Worm (Caenorhabditis elegans) whole organism, L4 larva: ENCODE measurements around the gene Y22D7AR.3.

Experiments
- D1046.2 ChIP-seq: fragments of 200-800 bp; sonication (Bioruptor generic); IDR thresholded peaks from 2 replicates; pipeline ENCODE4 v1.3.6; 2022; ENCODE audit warnings: missing genetic modification characterization, missing compliant biosample characterization
- F26F4.8 ChIP-seq: fragments of 200-800 bp; sonication (Bioruptor generic); conservative IDR thresholded peaks from 2 replicates; pipeline ENCODE4 v1.3.6; 2022; ENCODE audit warnings: missing genetic modification characterization, missing compliant biosample characterization
- F44E2.7 ChIP-seq: fragments of 200-800 bp; sonication (Bioruptor generic); IDR thresholded peaks from 2 replicates; pipeline ENCODE4 v2.1.2; 2022; ENCODE audit warnings: missing genetic modification characterization, missing compliant biosample characterization
- T26A8.4 ChIP-seq: fragments of 200-800 bp; sonication (Bioruptor generic); IDR thresholded peaks from 2 replicates; pipeline ENCODE4 v1.3.6; 2022; ENCODE audit warnings: missing genetic modification characterization, missing compliant biosample characterization
- Y105C5A.15 ChIP-seq: fragments of 200-800 bp; sonication (Bioruptor generic); IDR thresholded peaks from 2 replicates; pipeline ENCODE4 v1.3.6; 2022; ENCODE audit warnings: missing genetic modification characterization, missing compliant biosample characterization
- Y48G9A.11 ChIP-seq: fragments of 200-800 bp; sonication (Bioruptor generic); IDR thresholded peaks from 2 replicates; pipeline ENCODE4 v1.3.6; 2022; ENCODE audit warnings: missing genetic modification reagents, missing genetic modification characterization, missing compliant biosample characterization
- aha-1 ChIP-seq: fragments of 150-350 bp; peaks from one replicate; lab custom pipeline; 2014; ENCODE audit warnings: missing biosample characterization, missing genetic modification characterization
- ama-1 ChIP-seq: fragments of 150-350 bp; optimal IDR thresholded peaks from 2 replicates; lab custom pipeline; 2014; ENCODE audit warnings: inconsistent platforms, mixed read lengths
- arid-1 ChIP-seq: fragments of 200-800 bp; sonication (Bioruptor generic); conservative IDR thresholded peaks from 2 replicates; pipeline ENCODE4 v1.3.6; 2022; ENCODE audit warnings: missing genetic modification reagents, missing genetic modification characterization, missing compliant biosample characterization
- attf-4 ChIP-seq: sonication (generic microtip); optimal IDR thresholded peaks from 3 replicates; lab custom pipeline; 2017; ENCODE audit warnings: missing biosample characterization, missing genetic modification characterization
- ceh-44 ChIP-seq: fragments of 200-800 bp; sonication (Bioruptor generic); IDR thresholded peaks from 2 replicates; pipeline ENCODE4 v1.3.6; 2022; ENCODE audit warnings: missing genetic modification reagents, missing genetic modification characterization, missing compliant biosample characterization
- daf-16 ChIP-seq, 3 experiments: sonication (generic microtip); optimal IDR thresholded peaks; 2 replicates each; lab custom pipeline; 2016 to 2017; ENCODE audit warnings: missing genetic modification characterization in 3 of 3, missing genetic modification reagents in 3 of 3, mild to moderate bottlenecking in 2 of 3, missing compliant biosample characterization in 2 of 3, missing biosample characterization in 1 of 3, moderate library complexity in 1 of 3
- daf-8 ChIP-seq: fragments of 200-800 bp; sonication (Bioruptor generic); IDR thresholded peaks from 2 replicates; pipeline ENCODE4 v1.3.6; 2022; ENCODE audit warnings: missing genetic modification characterization, missing compliant biosample characterization
- dmd-6 ChIP-seq: fragments of 200-800 bp; sonication (Bioruptor generic); IDR thresholded peaks from 2 replicates; pipeline ENCODE4 v1.3.6; 2022; ENCODE audit warnings: missing genetic modification reagents, missing genetic modification characterization, missing compliant biosample characterization
- dmd-8 ChIP-seq: fragments of 200-800 bp; sonication (Bioruptor generic); IDR thresholded peaks from 2 replicates; pipeline ENCODE4 v1.3.6; 2022; ENCODE audit warnings: missing genetic modification characterization, missing compliant biosample characterization
- egl-43 ChIP-seq: fragments of 200-800 bp; sonication (Bioruptor generic); IDR thresholded peaks from 2 replicates; pipeline ENCODE4 v1.3.6; 2022; ENCODE audit warnings: missing genetic modification reagents, missing genetic modification characterization, missing compliant biosample characterization
- lim-7 ChIP-seq: fragments of 200-800 bp; sonication (Bioruptor generic); IDR thresholded peaks from 2 replicates; pipeline ENCODE4 v1.3.6; 2022; ENCODE audit warnings: missing genetic modification characterization, missing compliant biosample characterization
- lin-29 ChIP-seq: fragments of 200-800 bp; sonication (Bioruptor generic); IDR thresholded peaks from 2 replicates; pipeline ENCODE4 v1.3.6; 2022; ENCODE audit warnings: missing genetic modification reagents, missing genetic modification characterization, missing compliant biosample characterization
- lin-38 ChIP-seq: fragments of 200-800 bp; sonication (Bioruptor generic); IDR thresholded peaks from 2 replicates; pipeline ENCODE4 v1.3.6; 2022; ENCODE audit warnings: missing genetic modification reagents, missing genetic modification characterization, missing compliant biosample characterization
- lin-39 ChIP-seq: fragments of 150-350 bp; optimal IDR thresholded peaks from 2 replicates; lab custom pipeline; 2014; ENCODE audit warnings: missing biosample characterization, missing genetic modification reagents, missing genetic modification characterization
- madf-5 ChIP-seq, 2 experiments: fragments of 200-800 bp; sonication (Bioruptor generic); IDR thresholded peaks; 2 replicates each; pipeline ENCODE4 v1.3.6; 2022; ENCODE audit warnings: missing compliant biosample characterization in 2 of 2, missing genetic modification characterization in 2 of 2
- mxl-2 ChIP-seq: fragments of 200-800 bp; sonication (Bioruptor generic); conservative IDR thresholded peaks from 2 replicates; pipeline ENCODE4 v1.3.6; 2022; ENCODE audit warnings: missing genetic modification reagents, missing genetic modification characterization, missing compliant biosample characterization
- nhr-10 ChIP-seq: fragments of 150-350 bp; optimal IDR thresholded peaks from 2 replicates; lab custom pipeline; 2014; ENCODE audit warnings: missing biosample characterization, missing genetic modification characterization
- nhr-237 ChIP-seq: sonication (generic microtip); optimal IDR thresholded peaks from 2 replicates; lab custom pipeline; 2017; ENCODE audit warnings: missing biosample characterization, missing genetic modification characterization
- nhr-41 ChIP-seq: fragments of 200-800 bp; sonication (Bioruptor generic); IDR thresholded peaks from 2 replicates; pipeline ENCODE4 v1.3.6; 2022; ENCODE audit warnings: missing genetic modification reagents, missing genetic modification characterization, missing compliant biosample characterization
- nhr-76 ChIP-seq: fragments of 150-350 bp; optimal IDR thresholded peaks from 2 replicates; lab custom pipeline; 2014; ENCODE audit warnings: missing biosample characterization, missing genetic modification characterization
- pqm-1 ChIP-seq: sonication (generic microtip); optimal IDR thresholded peaks from 2 replicates; lab custom pipeline; 2017; ENCODE audit warnings: missing biosample characterization, missing genetic modification characterization
- saeg-2 ChIP-seq: fragments of 200-800 bp; sonication (Bioruptor generic); IDR thresholded peaks from 2 replicates; pipeline ENCODE4 v1.3.6; 2022; ENCODE audit warnings: missing genetic modification reagents, missing genetic modification characterization, missing compliant biosample characterization
- set-16 ChIP-seq: fragments of 200-800 bp; sonication (Bioruptor generic); IDR thresholded peaks from 2 replicates; pipeline ENCODE4 v1.3.6; 2022; ENCODE audit warnings: missing genetic modification reagents, missing genetic modification characterization, missing compliant biosample characterization
- snpc-1.2 ChIP-seq: fragments of 200-800 bp; sonication (Bioruptor generic); IDR thresholded peaks from 2 replicates; pipeline ENCODE4 v1.3.6; 2022; ENCODE audit warnings: missing genetic modification reagents, missing genetic modification characterization, missing compliant biosample characterization
- snpc-4 ChIP-seq: fragments of 150-350 bp; optimal IDR thresholded peaks from 2 replicates; lab custom pipeline; 2014; ENCODE audit warnings: missing biosample characterization, missing genetic modification characterization
- unc-62 ChIP-seq, 3 experiments: fragments of 150-350 bp in 1 of 3; sonication (generic microtip); optimal IDR thresholded peaks in 2 of 3; peaks in 1 of 3; 1 replicate in 1 of 3; 2 replicates in 2 of 3; lab custom pipeline; 2014 to 2017; ENCODE audit warnings: missing biosample characterization in 3 of 3, missing genetic modification characterization in 3 of 3, missing genetic modification reagents in 3 of 3, missing genotype in 1 of 3
- ztf-7 ChIP-seq: fragments of 150-350 bp; optimal IDR thresholded peaks from 2 replicates; lab custom pipeline; 2014; ENCODE audit warnings: missing biosample characterization, missing genetic modification characterization

Y22D7AR.3 gene

DNA sequence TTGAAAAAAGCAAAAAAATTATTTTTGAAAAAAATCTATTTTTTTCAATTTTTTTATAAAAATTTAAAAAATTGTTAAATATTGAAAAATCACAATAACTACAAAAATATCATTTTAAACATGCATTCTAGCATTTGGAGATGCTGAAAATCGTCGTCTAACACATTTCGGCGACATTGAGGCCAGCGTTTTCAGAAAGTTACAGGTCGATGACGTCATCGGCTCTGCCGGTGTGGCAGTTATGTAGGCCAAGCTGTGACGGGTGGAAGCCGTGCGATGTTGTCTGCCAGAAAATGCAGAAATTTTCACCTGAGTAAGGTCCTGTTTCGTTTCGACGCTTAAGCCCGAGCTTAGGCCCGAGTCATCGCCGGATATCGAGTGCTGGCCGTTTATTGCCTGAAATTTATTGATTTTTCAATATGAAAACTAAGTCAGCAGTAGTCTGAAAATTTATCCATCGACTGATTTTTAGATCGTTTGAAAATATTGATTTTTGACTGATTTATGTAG, at the start of gene Y22D7AR.3:
Gene Y22D7AR.3, minus strand, starts transcription at position 51 of the 510 bp plus-strand sequence.
- no peak for TF ChIP-seq set-16
- 0 out of 2 replicates have a peak, but pooled peaks have one; percentile 9 for TF ChIP-seq egl-43 (GFP tag; lab: Robert Waterston, UW)
- no peak for TF ChIP-seq daf-16 (GFP tag; optimal IDR thresholded peaks at IDR 0.05; lab: Kevin White, UChicago)
- no peak for TF ChIP-seq daf-16 (tag; optimal IDR thresholded peaks at IDR 0.05; lab: Kevin White, UChicago)
- TF ChIP-seq lin-39: no peak
- no peak for TF ChIP-seq nhr-237
- TF ChIP-seq attf-4: no peak
- TF ChIP-seq aha-1 (tag; lab: Kevin White, UChicago): no peak
- no peak for TF ChIP-seq snpc-4 (tag; lab: Kevin White, UChicago)
- peak in 1 of 2 experiments; percentile 95 for TF ChIP-seq unc-62 (GFP tag; optimal IDR thresholded peaks at IDR 0.05 in 1 of 2; lab: Kevin White, UChicago)
- TF ChIP-seq unc-62 (tag; optimal IDR thresholded peaks at IDR 0.05; lab: Kevin White, UChicago): no peak
- no peak for TF ChIP-seq mxl-2 (GFP tag; lab: Robert Waterston, UW)
- no peak for TF ChIP-seq daf-8 (GFP tag; lab: Robert Waterston, UW)
- TF ChIP-seq ztf-7 (tag; lab: Kevin White, UChicago): no peak
- no peak for TF ChIP-seq ama-1 (lab: Kevin White, UChicago)
- TF ChIP-seq F44E2.7 (GFP tag; lab: Robert Waterston, UW): no peak
- TF ChIP-seq Y105C5A.15: no peak
- TF ChIP-seq nhr-10 (tag; lab: Kevin White, UChicago): no peak

DNA sequence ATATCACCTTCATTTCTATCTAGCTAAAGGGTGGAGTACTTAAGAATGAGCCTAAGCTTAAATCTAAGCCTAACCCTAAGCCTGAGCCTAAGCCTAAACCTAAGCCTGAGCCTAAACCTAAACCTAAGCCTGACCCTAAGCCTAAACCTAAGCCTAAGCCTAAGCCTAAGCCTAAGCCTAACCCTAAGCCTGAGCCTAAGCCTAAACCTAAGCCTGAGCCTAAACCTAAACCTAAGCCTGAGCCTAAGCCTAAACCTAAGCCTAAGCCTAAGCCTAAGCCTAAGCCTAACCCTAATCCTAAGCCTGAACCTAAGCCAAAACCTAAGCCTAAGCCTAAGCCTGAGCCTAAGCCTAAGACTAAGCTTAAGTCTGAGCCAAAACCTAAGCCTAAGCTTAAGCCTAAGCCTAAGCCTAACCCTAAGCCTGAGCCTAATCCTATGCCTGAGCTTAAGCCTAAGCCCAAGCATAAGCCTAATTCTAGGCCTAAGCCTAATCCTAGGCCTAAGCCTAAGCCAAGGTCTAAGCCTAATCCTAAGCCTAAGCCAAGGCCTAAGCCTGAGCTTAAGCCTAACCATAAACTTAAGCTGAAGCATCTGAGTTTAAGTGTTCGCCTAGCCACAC, 48.5 kb upstream of the Y22D7AR.3 start:
- TF ChIP-seq unc-62 (GFP tag; optimal IDR thresholded peaks at IDR 0.05 in 1 of 2; lab: Kevin White, UChicago): peak in 1 of 2 experiments; percentile 65
- TF ChIP-seq unc-62 (tag; optimal IDR thresholded peaks at IDR 0.05; lab: Kevin White, UChicago): no peak
- no peak for TF ChIP-seq lin-29
- TF ChIP-seq saeg-2 (GFP tag; lab: Robert Waterston, UW): no peak

- TF ChIP-seq T26A8.4 (0 out of 2 replicates have a peak, but pooled peaks have one; percentile 22), set-16 (peak; percentile 44; the same call in 1 of the 2 replicates), snpc-1.2 (GFP tag; lab: Robert Waterston, UW) (peak; percentile 66; the same call in 1 of the 2 replicates), ceh-44 (0 out of 2 replicates have a peak, but pooled peaks have one; percentile 51), nhr-41 (GFP tag; lab: Robert Waterston, UW) (peak; percentile 40; the same call in 1 of the 2 replicates), egl-43 (GFP tag; lab: Robert Waterston, UW) (peak; percentile 83), Y48G9A.11 (GFP tag; lab: Robert Waterston, UW) (peak; percentile 53; the same call in 1 of the 2 replicates), lin-38 (GFP tag; lab: Robert Waterston, UW) (peak; percentile 67), dmd-8 (peak; percentile 76; the same call in 1 of the 2 replicates), dmd-6 (GFP tag; lab: Robert Waterston, UW) (peak; percentile 8; the same call in 1 of the 2 replicates), D1046.2 (GFP tag; lab: Robert Waterston, UW) (0 out of 2 replicates have a peak, but pooled peaks have one; percentile 66), arid-1 (GFP tag; lab: Robert Waterston, UW) (peak; percentile 16), madf-5 (GFP tag; IDR thresholded peaks at IDR 0.05; lab: Robert Waterston, UW) (peak in 1 of 2 experiments; percentile 72; a peak in 1 of 4 replicates), lim-7 (peak; percentile 58; the same call in 1 of the 2 replicates), lin-29 (peak; percentile 40; the same call in 1 of the 2 replicates), F44E2.7 (GFP tag; lab: Robert Waterston, UW) (0 out of 2 replicates have a peak, but pooled peaks have one; percentile 26), F26F4.8 (0 out of 2 replicates have a peak, but pooled peaks have one; percentile 61)
Observed at ce11 chrIII:1707218-1707617, 41.6 kb upstream of the Y22D7AR.3 start.

ce11 chrIII:1705799-1706198, 40.1 kb upstream of the Y22D7AR.3 start, which contains the start of the genes fbxa-13 and Y22D7AR.2:
Gene fbxa-13, minus strand, starts transcription at chrIII:1705899.
Gene Y22D7AR.2, plus strand, starts transcription at chrIII:1705946.
- TF ChIP-seq pqm-1 (tag; lab: Kevin White, UChicago) (peak; percentile 6), nhr-76 (no peak), nhr-237 (no peak)
